Worm (Caenorhabditis elegans) whole organism, midembryonic: ENCODE measurements around the gene flp-1.

Experiments used
- T22C8.4 ChIP-seq: fragments of 200-800 bp; sonication (Bioruptor generic); IDR thresholded peaks from 2 replicates; pipeline ENCODE4 v1.3.6; 2022; ENCODE audit warnings: missing genetic modification characterization, missing compliant biosample characterization
- cog-1 ChIP-seq: sonication (generic microtip); optimal IDR thresholded peaks from 2 replicates; lab custom pipeline; 2016; ENCODE audit warnings: missing genetic modification characterization, missing compliant biosample characterization
- flt-1 ChIP-seq: fragments of 200-800 bp; sonication (Bioruptor generic); IDR thresholded peaks from 2 replicates; pipeline ENCODE4 v1.3.6; 2022; ENCODE audit warnings: missing genetic modification characterization, missing compliant biosample characterization
- klf-2 ChIP-seq: fragments of 200-800 bp; sonication (Bioruptor generic); conservative IDR thresholded peaks from 2 replicates; pipeline ENCODE4 v1.3.6; 2022; ENCODE audit warnings: missing genetic modification reagents, missing genetic modification characterization, missing compliant biosample characterization
- med-1 ChIP-seq: sonication (generic microtip); optimal IDR thresholded peaks from 2 replicates; lab custom pipeline; 2017; ENCODE audit warnings: missing genetic modification characterization, mild to moderate bottlenecking, missing compliant biosample characterization, antibody characterized with exemption, missing genetic modification reagents; ENCODE audit not compliant: insufficient read depth
- ref-1 ChIP-seq: fragments of 200-800 bp; sonication (Bioruptor generic); conservative IDR thresholded peaks from 2 replicates; pipeline ENCODE4 v1.3.6; 2022; ENCODE audit warnings: missing genetic modification reagents, missing genetic modification characterization, missing compliant biosample characterization
- tab-1 ChIP-seq: fragments of 200-800 bp; sonication (Bioruptor generic); IDR thresholded peaks from 2 replicates; pipeline ENCODE4 v1.3.6; 2022; ENCODE audit warnings: missing genetic modification characterization, missing compliant biosample characterization
- ztf-23 ChIP-seq: fragments of 200-800 bp; sonication (Bioruptor generic); IDR thresholded peaks from 2 replicates; pipeline ENCODE4 v1.3.6; 2022; ENCODE audit warnings: missing genetic modification reagents, missing genetic modification characterization, missing compliant biosample characterization
- ztf-29 ChIP-seq: fragments of 200-800 bp; sonication (Bioruptor generic); IDR thresholded peaks from 2 replicates; pipeline ENCODE4 v1.3.6; 2022; ENCODE audit warnings: missing genetic modification reagents, missing genetic modification characterization, missing compliant biosample characterization

The flp-1 gene

ce11 chrIV:9112019-9112418, 32.5 kb upstream of the flp-1 start:
- TF ChIP-seq ref-1 (GFP tag; lab: Robert Waterston, UW) (no peak), med-1 (no peak), T22C8.4 (GFP tag; lab: Robert Waterston, UW) (no peak), ztf-23 (GFP tag; lab: Robert Waterston, UW) (no peak), ztf-29 (GFP tag; lab: Robert Waterston, UW) (no peak), flt-1 (no peak), cog-1 (no peak), tab-1 (GFP tag; lab: Robert Waterston, UW) (no peak), klf-2 (GFP tag; lab: Robert Waterston, UW) (no peak)

ce11 chrIV:9114078-9114477, 30.4 kb upstream of the flp-1 start:
- TF ChIP-seq ztf-29 (GFP tag; lab: Robert Waterston, UW) (no peak), cog-1 (no peak), ref-1 (GFP tag; lab: Robert Waterston, UW) (no peak), klf-2 (GFP tag; lab: Robert Waterston, UW) (no peak), ztf-23 (GFP tag; lab: Robert Waterston, UW) (no peak), tab-1 (GFP tag; lab: Robert Waterston, UW) (no peak), flt-1 (no peak)

- TF ChIP-seq klf-2 (GFP tag; lab: Robert Waterston, UW), result no peak
- no peak for TF ChIP-seq ref-1 (GFP tag; lab: Robert Waterston, UW)
- no peak for TF ChIP-seq flt-1
- TF ChIP-seq T22C8.4 (GFP tag; lab: Robert Waterston, UW), result no peak
- no peak for TF ChIP-seq ztf-29 (GFP tag; lab: Robert Waterston, UW)
- no peak for TF ChIP-seq ztf-23 (GFP tag; lab: Robert Waterston, UW)
- TF ChIP-seq cog-1, result no peak
- no peak for TF ChIP-seq tab-1 (GFP tag; lab: Robert Waterston, UW)
- TF ChIP-seq med-1, result no peak
Measured at ce11 chrIV:9116452-9116851, 28.1 kb upstream of the flp-1 start.

- no peak for TF ChIP-seq ztf-29 (GFP tag; lab: Robert Waterston, UW)
- no peak for TF ChIP-seq cog-1
- no peak for TF ChIP-seq klf-2 (GFP tag; lab: Robert Waterston, UW)
Measured at ce11 chrIV:9117700-9118099, 26.8 kb upstream of the flp-1 start.

- TF ChIP-seq tab-1 (GFP tag; lab: Robert Waterston, UW), result no peak
- TF ChIP-seq flt-1, result no peak
- no peak for TF ChIP-seq ztf-29 (GFP tag; lab: Robert Waterston, UW)
- no peak for TF ChIP-seq ztf-23 (GFP tag; lab: Robert Waterston, UW)
- no peak for TF ChIP-seq klf-2 (GFP tag; lab: Robert Waterston, UW)
- TF ChIP-seq med-1, result no peak
- TF ChIP-seq T22C8.4 (GFP tag; lab: Robert Waterston, UW), result no peak
- TF ChIP-seq ref-1 (GFP tag; lab: Robert Waterston, UW), result no peak
- TF ChIP-seq cog-1, result no peak
Measured at ce11 chrIV:9118348-9118747, 26.2 kb upstream of the flp-1 start.

- TF ChIP-seq ztf-29 (GFP tag; lab: Robert Waterston, UW), result no peak
Measured at ce11 chrIV:9118792-9119191, 25.7 kb upstream of the flp-1 start, which contains the start of gene nrfl-1. TSS of gene nrfl-1 (plus strand) at chrIV:9119092.

ce11 chrIV:9120220-9120619, 24.3 kb upstream of the flp-1 start:
- no peak for TF ChIP-seq T22C8.4 (GFP tag; lab: Robert Waterston, UW)
- TF ChIP-seq ztf-29 (GFP tag; lab: Robert Waterston, UW), result no peak
- TF ChIP-seq med-1, result no peak
- no peak for TF ChIP-seq klf-2 (GFP tag; lab: Robert Waterston, UW)
- no peak for TF ChIP-seq flt-1

- TF ChIP-seq cog-1 (no peak), klf-2 (GFP tag; lab: Robert Waterston, UW) (no peak), ztf-23 (GFP tag; lab: Robert Waterston, UW) (no peak), tab-1 (GFP tag; lab: Robert Waterston, UW) (no peak), med-1 (no peak), T22C8.4 (GFP tag; lab: Robert Waterston, UW) (no peak), ztf-29 (GFP tag; lab: Robert Waterston, UW) (no peak)
Measured at ce11 chrIV:9121545-9121944, 23.0 kb upstream of the flp-1 start.

- TF ChIP-seq T22C8.4 (GFP tag; lab: Robert Waterston, UW), result no peak
- TF ChIP-seq ref-1 (GFP tag; lab: Robert Waterston, UW), result no peak
- no peak for TF ChIP-seq ztf-23 (GFP tag; lab: Robert Waterston, UW)
- no peak for TF ChIP-seq klf-2 (GFP tag; lab: Robert Waterston, UW)
- no peak for TF ChIP-seq tab-1 (GFP tag; lab: Robert Waterston, UW)
- TF ChIP-seq cog-1, result no peak
- TF ChIP-seq med-1, result no peak
- no peak for TF ChIP-seq ztf-29 (GFP tag; lab: Robert Waterston, UW)
- no peak for TF ChIP-seq flt-1
Measured at ce11 chrIV:9130605-9131004, 13.9 kb upstream of the flp-1 start.

- TF ChIP-seq ztf-29 (GFP tag; lab: Robert Waterston, UW) (no peak), T22C8.4 (GFP tag; lab: Robert Waterston, UW) (no peak), tab-1 (GFP tag; lab: Robert Waterston, UW) (no peak), cog-1 (no peak)
Measured at ce11 chrIV:9135377-9135776, 9.1 kb upstream of the flp-1 start, which contains the start of gene delm-1. TSS of gene delm-1 (minus strand) at chrIV:9135477.

- no peak for TF ChIP-seq klf-2 (GFP tag; lab: Robert Waterston, UW)
Measured at ce11 chrIV:9140172-9140805, 4.2 kb upstream of the flp-1 start.
